Fruit fly (Drosophila melanogaster) whole organism, adult: ENCODE results near the gene Top3beta.

Experiments used
- CG11617 ChIP-seq: fragments of 200-800 bp; sonication (Bioruptor generic); optimal IDR thresholded peaks from 2 replicates; lab custom pipeline; 2017; ENCODE audit warnings: mild to moderate bottlenecking, missing biosample characterization, missing genetic modification reagents, missing genetic modification characterization
- CG12768 ChIP-seq: fragments of 200-800 bp; sonication (Bioruptor generic); optimal IDR thresholded peaks from 2 replicates; lab custom pipeline; 2017; ENCODE audit warnings: missing biosample characterization, missing genetic modification characterization, mild to moderate bottlenecking, moderate library complexity, missing genetic modification reagents
- CG14711 ChIP-seq: fragments of 200-800 bp; sonication (Bioruptor generic); optimal IDR thresholded peaks from 2 replicates; lab custom pipeline; 2018; ENCODE audit warnings: missing biosample characterization, mild to moderate bottlenecking, missing genetic modification characterization, moderate library complexity
- CG1620 ChIP-seq: fragments of 200-800 bp; sonication (Bioruptor generic); optimal IDR thresholded peaks from 2 replicates; lab custom pipeline; 2016; ENCODE audit warnings: missing biosample characterization, missing genetic modification characterization
- CG33017 ChIP-seq: fragments of 200-800 bp; sonication (Bioruptor generic); optimal IDR thresholded peaks from 2 replicates; lab custom pipeline; 2018; ENCODE audit warnings: missing biosample characterization, mild to moderate bottlenecking, missing genetic modification characterization, moderate library complexity
- CG5204 ChIP-seq: fragments of 200-800 bp; sonication (Bioruptor generic); optimal IDR thresholded peaks from 2 replicates; lab custom pipeline; 2016; ENCODE audit warnings: missing biosample characterization, missing genetic modification characterization
- CG7045 ChIP-seq: fragments of 200-800 bp; sonication (Bioruptor generic); optimal IDR thresholded peaks from 2 replicates; lab custom pipeline; 2017; ENCODE audit warnings: missing biosample characterization, mild to moderate bottlenecking, missing genetic modification characterization
- CG7101 ChIP-seq: fragments of 200-800 bp; sonication (Bioruptor generic); optimal IDR thresholded peaks from 2 replicates; lab custom pipeline; 2018; ENCODE audit warnings: missing biosample characterization, mild to moderate bottlenecking, missing genetic modification characterization, moderate library complexity
- Clk ChIP-seq: fragments of 200-800 bp; sonication (Bioruptor generic); optimal IDR thresholded peaks from 2 replicates; lab custom pipeline; 2017; ENCODE audit warnings: missing biosample characterization, missing genetic modification characterization
- Crg-1 ChIP-seq: fragments of 200-800 bp; sonication (Bioruptor generic); optimal IDR thresholded peaks from 2 replicates; lab custom pipeline; 2016; ENCODE audit warnings: missing biosample characterization, missing genetic modification characterization
- Hr96 ChIP-seq: fragments of 200-800 bp; sonication (Bioruptor generic); optimal IDR thresholded peaks from 2 replicates; lab custom pipeline; 2016; ENCODE audit warnings: missing biosample characterization, missing genetic modification characterization
- Mnt ChIP-seq: fragments of 200-800 bp; sonication (Bioruptor generic); optimal IDR thresholded peaks from 2 replicates; lab custom pipeline; 2016; ENCODE audit warnings: missing biosample characterization, mild to moderate bottlenecking, missing genetic modification characterization
- bab1 ChIP-seq: fragments of 200-800 bp; sonication (Bioruptor generic); optimal IDR thresholded peaks from 3 replicates; lab custom pipeline; 2019; ENCODE audit warnings: missing biosample characterization, mild to moderate bottlenecking, missing genetic modification characterization, moderate library complexity
- cic ChIP-seq: fragments of 200-800 bp; sonication (Bioruptor generic); optimal IDR thresholded peaks from 2 replicates; lab custom pipeline; 2017; ENCODE audit warnings: missing biosample characterization, mild to moderate bottlenecking, missing genetic modification characterization, moderate library complexity
- cnc ChIP-seq, 2 experiments: fragments of >200 bp; optimal IDR thresholded peaks; 2 replicates each; lab custom pipeline; 2017
- kay ChIP-seq: fragments of 200-800 bp; sonication (Bioruptor generic); peaks from one replicate; lab custom pipeline; 2016; ENCODE audit warnings: missing biosample characterization, missing genetic modification characterization, borderline replicate concordance
- ovo ChIP-seq: fragments of 200-800 bp; sonication (Bioruptor generic); optimal IDR thresholded peaks from 2 replicates; lab custom pipeline; 2016; ENCODE audit warnings: missing biosample characterization, missing genetic modification characterization
- pad ChIP-seq: fragments of 200-800 bp; sonication (Bioruptor generic); optimal IDR thresholded peaks from 3 replicates; lab custom pipeline; 2017; ENCODE audit warnings: missing biosample characterization, missing genetic modification characterization, mild to moderate bottlenecking, moderate library complexity, missing genetic modification reagents
- tj ChIP-seq: fragments of 200-800 bp; sonication (Bioruptor generic); optimal IDR thresholded peaks from 3 replicates; lab custom pipeline; 2017; ENCODE audit warnings: missing biosample characterization, mild to moderate bottlenecking, missing genetic modification characterization, moderate library complexity
- toe ChIP-seq: fragments of 200-800 bp; sonication (Bioruptor generic); optimal IDR thresholded peaks from 2 replicates; lab custom pipeline; 2016; ENCODE audit warnings: missing biosample characterization, missing genetic modification characterization

The Top3beta gene

DNA sequence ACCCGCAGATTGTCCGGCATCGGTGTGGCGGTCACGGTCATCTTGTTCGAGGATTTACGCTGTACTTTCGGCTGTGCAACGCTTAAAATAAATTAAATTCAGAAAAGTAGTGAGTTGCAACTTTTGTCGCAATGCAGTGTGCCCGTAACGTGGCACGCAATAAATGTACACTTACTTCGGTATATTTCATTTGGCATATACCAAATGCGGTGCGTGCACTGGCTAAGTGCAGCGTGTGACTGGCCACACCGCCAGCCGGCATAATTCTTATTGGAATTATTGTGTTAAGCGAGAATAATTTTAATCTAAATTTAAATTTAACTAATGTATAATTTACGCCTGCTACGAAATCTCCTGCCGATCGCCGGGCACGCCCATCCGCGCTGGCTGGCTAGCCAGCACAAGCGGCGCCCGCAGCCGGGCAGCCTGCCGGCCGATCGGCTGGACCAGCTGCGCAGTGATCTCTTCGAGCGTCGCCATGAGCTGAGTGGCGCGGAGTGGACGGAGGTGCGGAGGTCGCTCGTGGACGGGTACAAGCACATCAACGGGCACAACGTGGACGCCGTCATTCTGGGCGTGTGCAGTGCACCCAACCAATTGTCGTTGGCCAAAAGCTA lies 3.4 kb upstream of the Top3beta start, which contains the start of the genes Rpt4 and mldr:
Gene Rpt4 (minus strand): TSS at position 163 of the 617 bp plus-strand sequence.
Gene mldr (plus strand): TSS at position 221 of the 617 bp plus-strand sequence.
- no peak for TF ChIP-seq pad
- peak; percentile 63 for TF ChIP-seq tj (GFP tag; lab: Kevin White, UChicago)
- TF ChIP-seq Mnt (GFP tag; lab: Kevin White, UChicago), result peak; percentile 23
- TF ChIP-seq bab1 (GFP tag; lab: Kevin White, UChicago), result peak; percentile 58
- no peak for TF ChIP-seq Clk (GFP tag; lab: Kevin White, UChicago)
- peak in 1 of 2 experiments; percentile 71 for TF ChIP-seq cnc (optimal IDR thresholded peaks at IDR 0.05; lab: Kevin White, UChicago)
- TF ChIP-seq toe (GFP tag; lab: Kevin White, UChicago), result no peak
- peak; percentile 26 for TF ChIP-seq CG1620 (GFP tag; lab: Kevin White, UChicago)
- TF ChIP-seq kay (GFP tag; lab: Kevin White, UChicago), result no peak
- TF ChIP-seq CG11617, result no peak
- TF ChIP-seq CG33017 (tag; lab: Kevin White, UChicago), result no peak
- no peak for TF ChIP-seq CG14711 (tag; lab: Kevin White, UChicago)
- TF ChIP-seq CG5204, result no peak
- no peak for TF ChIP-seq cic (GFP tag; lab: Kevin White, UChicago)
- no peak for TF ChIP-seq Hr96 (GFP tag; lab: Kevin White, UChicago)

DNA sequence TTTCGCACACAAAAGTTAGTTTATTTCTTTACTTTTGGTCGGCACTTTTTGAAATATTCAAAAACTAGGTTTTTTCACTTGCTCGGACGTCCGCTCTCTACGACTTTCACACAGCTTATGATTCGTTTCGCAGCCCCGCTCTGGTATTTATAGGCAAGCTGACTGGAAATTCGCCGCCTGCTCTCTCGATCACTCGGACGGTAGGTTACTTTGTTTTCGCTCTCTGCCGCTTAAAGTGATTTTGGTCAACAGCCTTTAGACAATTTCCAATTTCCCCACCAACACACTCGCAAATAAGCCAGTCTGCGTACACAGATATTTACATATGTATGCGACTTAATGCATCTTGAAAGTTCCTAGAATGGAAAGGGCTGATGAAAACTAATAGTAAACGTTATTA lies 4.3 kb downstream of the Top3beta start, which contains the start of gene CG11700:
Gene CG11700 (minus strand): TSS at position 106 of the 400 bp plus-strand sequence.
- TF ChIP-seq tj (GFP tag; lab: Kevin White, UChicago) (peak; percentile 11), kay (GFP tag; lab: Kevin White, UChicago) (no peak), bab1 (GFP tag; lab: Kevin White, UChicago) (peak; percentile 24)

DNA sequence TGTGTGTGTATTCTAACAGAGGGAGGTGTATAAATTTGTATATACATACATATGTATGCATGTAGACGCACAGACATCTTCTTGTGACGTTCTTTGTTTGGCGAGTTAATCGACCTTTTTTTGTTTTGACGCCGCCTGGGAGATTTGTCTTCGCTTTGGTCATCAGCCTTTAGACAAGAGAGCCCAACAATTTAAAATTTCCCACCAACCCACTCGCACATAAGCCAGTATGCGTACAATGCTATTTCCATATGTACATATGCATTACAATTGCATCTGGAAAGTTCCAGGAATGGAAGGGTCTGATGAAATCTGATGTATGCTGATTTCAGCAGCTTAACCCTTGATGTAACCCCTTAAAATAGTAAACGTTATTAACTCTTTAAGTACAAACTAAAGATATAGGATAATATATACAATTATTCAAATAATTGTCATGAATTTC lies 8.1 kb downstream of the Top3beta start, which contains the start of gene Ubi-p5E:
Gene Ubi-p5E (minus strand): TSS at position 19 of the 445 bp plus-strand sequence.
- TF ChIP-seq tj (GFP tag; lab: Kevin White, UChicago) (peak; percentile 71), Crg-1 (GFP tag; lab: Kevin White, UChicago) (no peak)

DNA sequence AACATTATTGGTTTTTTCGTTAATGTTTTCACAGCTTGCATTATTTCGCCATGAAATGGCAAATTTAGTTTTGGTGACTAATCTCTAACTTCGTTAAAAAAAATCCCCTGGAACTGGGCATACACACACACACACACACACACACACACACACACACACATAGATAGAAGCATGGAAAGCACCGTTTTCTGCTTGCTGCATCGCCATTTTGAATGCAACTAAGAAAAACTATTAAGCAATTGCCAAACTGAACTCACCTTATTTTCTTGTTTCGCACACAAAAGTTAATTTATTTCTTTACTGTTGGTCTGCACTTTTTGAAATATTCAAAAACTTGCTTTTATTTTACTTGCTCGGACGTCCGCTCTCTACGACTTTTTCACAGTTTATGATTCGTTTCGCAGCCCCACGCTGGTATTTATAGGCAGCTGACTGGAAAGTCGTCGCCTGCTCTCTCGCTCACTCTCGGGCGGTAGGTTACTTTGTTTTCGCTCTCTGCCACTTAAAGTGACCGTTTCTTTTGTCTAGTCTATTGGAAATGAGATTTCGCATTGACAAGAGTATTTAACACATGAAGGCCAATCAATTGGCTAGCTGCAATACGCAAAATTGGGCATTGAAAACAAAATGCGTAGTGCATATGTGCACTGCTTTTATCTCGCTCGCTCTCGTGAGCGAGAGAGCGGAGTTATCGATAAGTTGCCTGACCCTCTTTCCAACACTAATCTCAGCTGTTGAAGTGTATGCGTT lies 8.7 kb downstream of the Top3beta start:
- TF ChIP-seq Hr96 (GFP tag; lab: Kevin White, UChicago) (peak; percentile 42), Mnt (GFP tag; lab: Kevin White, UChicago) (peak; percentile 66), CG12768 (GFP tag; lab: Kevin White, UChicago) (peak; percentile 0), CG14711 (tag; lab: Kevin White, UChicago) (no peak), bab1 (GFP tag; lab: Kevin White, UChicago) (peak; percentile 55), CG5204 (no peak), ovo (GFP tag; lab: Kevin White, UChicago) (peak; percentile 56), Crg-1 (GFP tag; lab: Kevin White, UChicago) (peak; percentile 20), tj (GFP tag; lab: Kevin White, UChicago) (peak; percentile 41), kay (GFP tag; lab: Kevin White, UChicago) (no peak), CG7101 (peak; percentile 67), toe (GFP tag; lab: Kevin White, UChicago) (no peak), cic (GFP tag; lab: Kevin White, UChicago) (peak; percentile 32), cnc (optimal IDR thresholded peaks at IDR 0.05; lab: Kevin White, UChicago) (no peak), CG1620 (GFP tag; lab: Kevin White, UChicago) (peak; percentile 49), CG11617 (peak; percentile 38), CG33017 (tag; lab: Kevin White, UChicago) (peak; percentile 34), pad (peak; percentile 65)

DNA sequence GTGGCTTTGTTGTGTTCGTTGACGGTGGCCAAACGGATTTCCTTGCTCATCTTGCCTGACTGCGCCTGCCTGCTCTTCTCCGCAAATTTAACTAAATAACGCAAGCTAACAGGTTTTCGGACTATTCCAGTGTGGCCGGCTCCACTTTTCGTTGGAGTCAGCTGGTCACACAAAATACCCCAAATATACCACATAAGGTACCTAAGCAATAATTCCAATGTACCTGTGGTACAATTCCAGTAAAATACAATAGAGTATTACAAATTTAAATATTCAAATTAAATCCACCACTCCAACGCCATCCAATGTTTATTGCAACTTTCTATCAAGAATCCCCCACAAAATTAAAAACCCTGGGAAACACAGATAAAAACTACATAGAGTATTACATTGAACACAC lies 11.2 kb downstream of the Top3beta start, which contains the start of gene CG3566:
Gene CG3566 (minus strand): TSS at position 135 of the 400 bp plus-strand sequence.
- TF ChIP-seq cic (GFP tag; lab: Kevin White, UChicago) (no peak), toe (GFP tag; lab: Kevin White, UChicago) (no peak), bab1 (GFP tag; lab: Kevin White, UChicago) (peak; percentile 47), Crg-1 (GFP tag; lab: Kevin White, UChicago) (no peak), CG33017 (tag; lab: Kevin White, UChicago) (no peak), CG14711 (tag; lab: Kevin White, UChicago) (peak; percentile 3), CG5204 (no peak), cnc (optimal IDR thresholded peaks at IDR 0.05; lab: Kevin White, UChicago) (no peak), CG7101 (no peak), pad (no peak), CG12768 (GFP tag; lab: Kevin White, UChicago) (no peak), Hr96 (GFP tag; lab: Kevin White, UChicago) (no peak), CG11617 (no peak), kay (GFP tag; lab: Kevin White, UChicago) (peak; percentile 55), CG1620 (GFP tag; lab: Kevin White, UChicago) (no peak), ovo (GFP tag; lab: Kevin White, UChicago) (peak; percentile 11), Clk (GFP tag; lab: Kevin White, UChicago) (no peak), CG7045 (no peak), Mnt (GFP tag; lab: Kevin White, UChicago) (peak; percentile 48), tj (GFP tag; lab: Kevin White, UChicago) (peak; percentile 17)
